Fruit fly (Drosophila melanogaster): ENCODE data around the gene CIA30.

DNA sequence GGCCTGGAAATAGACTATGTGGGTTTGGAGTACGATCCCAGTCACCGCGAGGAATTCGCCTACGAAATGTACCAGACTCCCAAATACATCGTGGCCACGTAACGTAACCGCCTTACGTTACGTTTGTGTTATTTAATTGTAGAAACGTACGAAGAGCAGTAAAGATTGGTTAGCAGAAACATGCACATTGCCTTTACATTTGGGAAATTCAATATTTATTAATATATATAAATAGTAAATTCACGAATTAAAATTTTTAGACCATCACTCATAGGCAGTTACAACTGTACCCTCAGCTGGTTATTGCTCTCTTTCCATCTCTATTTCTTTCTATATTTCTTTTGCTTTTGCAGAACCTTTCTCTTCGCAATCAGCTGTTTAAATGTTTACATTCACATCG lies 1.1 kb downstream of the CIA30 start, which contains the start of gene Gnpnat:
- TF ChIP-seq usp (GFP tag; optimal IDR thresholded peaks at IDR 0.05) (no peak), CG8478 (optimal IDR thresholded peaks at IDR 0.05) (no peak), pan (optimal IDR thresholded peaks at IDR 0.05) (no peak), psq (optimal IDR thresholded peaks at IDR 0.05) (no peak)

All from whole organism.